Fruit fly (Drosophila melanogaster) whole organism: ENCODE measurements around the gene Act5C.
A peak's percentile ranks its signal among the peaks of the same experiment; 100 is the strongest.

Experiments used
- Dll ChIP-seq: fragments of >200 bp; optimal IDR thresholded peaks from 2 replicates; lab custom pipeline; 2017
- pan ChIP-seq: fragments of >200 bp; optimal IDR thresholded peaks from 2 replicates; lab custom pipeline; 2017
- psq ChIP-seq: fragments of >200 bp; optimal IDR thresholded peaks from 2 replicates; lab custom pipeline; 2017

dm6 chrX:5918499-5919126 lies 18.0 kb downstream of the Act5C start:
- TF ChIP-seq pan (lab: Kevin White, UChicago) = no peak
- peak; percentile 35 for TF ChIP-seq psq (lab: Kevin White, UChicago)
- TF ChIP-seq Dll = no peak
